Worm (Caenorhabditis elegans): Measurements from ENCODE around the gene R74.7.
A peak's percentile ranks its signal among the peaks of the same experiment; 100 is the strongest.

ce11 chrIII:4186751-4187309, 17.4 kb upstream of the R74.7 start, which contains the start of gene lars-1:
- TF ChIP-seq nhr-237 (tag; optimal IDR thresholded peaks at IDR 0.05), result no peak
- TF ChIP-seq unc-62 (GFP tag; optimal IDR thresholded peaks at IDR 0.05), result no peak
- peak; percentile 49 for TF ChIP-seq ceh-28 (tag; optimal IDR thresholded peaks at IDR 0.05)
- TF ChIP-seq fos-1 (tag; optimal IDR thresholded peaks at IDR 0.05), result no peak
- TF ChIP-seq nhr-25 (tag; optimal IDR thresholded peaks at IDR 0.05), result no peak
- TF ChIP-seq nhr-11 (tag; optimal IDR thresholded peaks at IDR 0.05), result no peak
- TF ChIP-seq ceh-82 (tag; optimal IDR thresholded peaks at IDR 0.05), result no peak
